Worm (Caenorhabditis elegans) whole organism, late embryonic: Measurements from ENCODE around the gene C29E4.17.

Experiments used
- C08G9.2 ChIP-seq: sonication (generic microtip); optimal IDR thresholded peaks from 2 replicates; lab custom pipeline; 2016; ENCODE audit warnings: mild to moderate bottlenecking, missing genetic modification characterization, moderate library complexity, missing compliant biosample characterization
- K02D7.2 ChIP-seq: sonication (generic microtip); optimal IDR thresholded peaks from 2 replicates; lab custom pipeline; 2017; ENCODE audit warnings: mild to moderate bottlenecking, missing genetic modification characterization, missing compliant biosample characterization
- K09A11.1 ChIP-seq: sonication (generic microtip); optimal IDR thresholded peaks from 2 replicates; lab custom pipeline; 2017; ENCODE audit warnings: antibody characterized with exemption, mild to moderate bottlenecking, missing genetic modification characterization, missing compliant biosample characterization; ENCODE audit not compliant: insufficient read depth
- ceh-14 ChIP-seq: sonication (generic microtip); optimal IDR thresholded peaks from 2 replicates; lab custom pipeline; 2016; ENCODE audit warnings: missing genotype, missing genetic modification characterization, missing compliant biosample characterization
- ceh-22 ChIP-seq: sonication (generic microtip); optimal IDR thresholded peaks from 2 replicates; lab custom pipeline; 2017; ENCODE audit warnings: missing biosample characterization, missing genetic modification characterization
- ceh-24 ChIP-seq: sonication (generic microtip); optimal IDR thresholded peaks from 2 replicates; lab custom pipeline; 2016; ENCODE audit warnings: mild to moderate bottlenecking, missing genetic modification characterization, missing compliant biosample characterization
- ceh-30 ChIP-seq: fragments of 150-350 bp; optimal IDR thresholded peaks from 2 replicates; lab custom pipeline; 2014; ENCODE audit warnings: missing biosample characterization, missing genetic modification characterization
- ceh-45 ChIP-seq: fragments of 200-800 bp; sonication (Bioruptor generic); IDR thresholded peaks from 2 replicates; pipeline ENCODE4 v1.3.6; 2022; ENCODE audit warnings: missing genetic modification reagents, missing genetic modification characterization, missing compliant biosample characterization
- ceh-6 ChIP-seq: fragments of 200-800 bp; sonication (Bioruptor generic); optimal IDR thresholded peaks from 2 replicates; lab custom pipeline; 2018; ENCODE audit warnings: mild to moderate bottlenecking, missing genetic modification characterization, missing compliant biosample characterization
- ceh-9 ChIP-seq: sonication (generic microtip); optimal IDR thresholded peaks from 2 replicates; lab custom pipeline; 2016; ENCODE audit warnings: mild to moderate bottlenecking, missing genetic modification characterization, inconsistent platforms, missing compliant biosample characterization
- dve-1 ChIP-seq: sonication (generic microtip); optimal IDR thresholded peaks from 2 replicates; lab custom pipeline; 2017; ENCODE audit warnings: antibody characterized with exemption, mild to moderate bottlenecking, missing genetic modification characterization, missing compliant biosample characterization
- elt-4 ChIP-seq: sonication (generic microtip); optimal IDR thresholded peaks from 2 replicates; lab custom pipeline; 2016; ENCODE audit warnings: missing genetic modification characterization, missing compliant biosample characterization
- ets-4 ChIP-seq: sonication (generic microtip); optimal IDR thresholded peaks from 2 replicates; lab custom pipeline; 2016; ENCODE audit warnings: missing genetic modification characterization, missing compliant biosample characterization
- eyg-1 ChIP-seq: sonication (generic microtip); optimal IDR thresholded peaks from 2 replicates; lab custom pipeline; 2016; ENCODE audit warnings: missing genotype, missing genetic modification characterization, missing compliant biosample characterization
- fax-1 ChIP-seq: sonication (generic microtip); optimal IDR thresholded peaks from 2 replicates; lab custom pipeline; 2016; ENCODE audit warnings: missing genotype, missing genetic modification characterization, missing compliant biosample characterization
- fkh-6 ChIP-seq: sonication (generic microtip); optimal IDR thresholded peaks from 2 replicates; lab custom pipeline; 2016; ENCODE audit warnings: missing genetic modification characterization, missing compliant biosample characterization
- hlh-13 ChIP-seq: fragments of 200-800 bp; sonication (Bioruptor generic); optimal IDR thresholded peaks from 2 replicates; lab custom pipeline; 2018; ENCODE audit warnings: mild to moderate bottlenecking, missing genetic modification characterization, missing compliant biosample characterization
- hlh-15 ChIP-seq: sonication (generic microtip); optimal IDR thresholded peaks from 2 replicates; lab custom pipeline; 2016; ENCODE audit warnings: missing genetic modification characterization, missing compliant biosample characterization
- madf-2 ChIP-seq: sonication (generic microtip); optimal IDR thresholded peaks from 2 replicates; lab custom pipeline; 2017; ENCODE audit warnings: missing genetic modification characterization, missing compliant biosample characterization
- mec-3 ChIP-seq: sonication (generic microtip); optimal IDR thresholded peaks from 2 replicates; lab custom pipeline; 2016; ENCODE audit warnings: borderline replicate concordance, missing genetic modification characterization, missing compliant biosample characterization
- nhr-11 ChIP-seq: fragments of 150-350 bp; optimal IDR thresholded peaks from 2 replicates; lab custom pipeline; 2014; ENCODE audit warnings: missing biosample characterization, missing genetic modification characterization
- pag-3 ChIP-seq: sonication (generic microtip); optimal IDR thresholded peaks from 2 replicates; lab custom pipeline; 2016; ENCODE audit warnings: missing compliant biosample characterization, missing genetic modification characterization, borderline replicate concordance
- pha-2 ChIP-seq: sonication (generic microtip); optimal IDR thresholded peaks from 2 replicates; lab custom pipeline; 2017; ENCODE audit warnings: mild to moderate bottlenecking, missing genetic modification characterization, missing compliant biosample characterization
- pqm-1 ChIP-seq: sonication (generic microtip); optimal IDR thresholded peaks from 2 replicates; lab custom pipeline; 2016; ENCODE audit warnings: missing genetic modification characterization, missing compliant biosample characterization
- pros-1 ChIP-seq: fragments of 150-350 bp; optimal IDR thresholded peaks from 2 replicates; lab custom pipeline; 2014; ENCODE audit warnings: missing biosample characterization, missing genetic modification reagents, missing genetic modification characterization
- ref-2 ChIP-seq: sonication (generic microtip); optimal IDR thresholded peaks from 2 replicates; lab custom pipeline; 2016; ENCODE audit warnings: missing genetic modification characterization, missing compliant biosample characterization
- rnt-1 ChIP-seq: sonication (generic microtip); optimal IDR thresholded peaks from 2 replicates; lab custom pipeline; 2016; ENCODE audit warnings: missing genetic modification characterization, missing compliant biosample characterization
- sdc-2 ChIP-seq: sonication (generic microtip); optimal IDR thresholded peaks from 2 replicates; lab custom pipeline; 2016; ENCODE audit warnings: missing genotype, missing genetic modification characterization, missing compliant biosample characterization
- sox-2 ChIP-seq: fragments of 200-800 bp; sonication (Bioruptor generic); IDR thresholded peaks from 2 replicates; pipeline ENCODE4 v1.3.6; 2022; ENCODE audit warnings: missing genetic modification reagents, missing genetic modification characterization, missing compliant biosample characterization
- sox-4 ChIP-seq: sonication (generic microtip); optimal IDR thresholded peaks from 2 replicates; lab custom pipeline; 2017; ENCODE audit warnings: mild to moderate bottlenecking, missing genetic modification characterization, inconsistent platforms, missing compliant biosample characterization
- syd-9 ChIP-seq: sonication (generic microtip); optimal IDR thresholded peaks from 2 replicates; lab custom pipeline; 2016; ENCODE audit warnings: mild to moderate bottlenecking, missing genetic modification characterization, moderate library complexity, missing compliant biosample characterization
- tbx-2 ChIP-seq: sonication (generic microtip); optimal IDR thresholded peaks from 2 replicates; lab custom pipeline; 2016; ENCODE audit warnings: missing genetic modification characterization, missing compliant biosample characterization
- ttx-3 ChIP-seq: sonication (generic microtip); optimal IDR thresholded peaks from 2 replicates; lab custom pipeline; 2016; ENCODE audit warnings: missing genetic modification reagents, missing genetic modification characterization, missing compliant biosample characterization
- unc-42 ChIP-seq: sonication (generic microtip); optimal IDR thresholded peaks from 2 replicates; lab custom pipeline; 2016; ENCODE audit warnings: missing genotype, missing genetic modification characterization, missing compliant biosample characterization
- unc-55 ChIP-seq: sonication (generic microtip); optimal IDR thresholded peaks from 2 replicates; lab custom pipeline; 2017; ENCODE audit warnings: missing biosample characterization, missing genetic modification reagents, missing genetic modification characterization
- ztf-16 ChIP-seq: sonication (generic microtip); optimal IDR thresholded peaks from 2 replicates; lab custom pipeline; 2017; ENCODE audit warnings: missing genetic modification characterization, missing compliant biosample characterization

The C29E4.17 gene

DNA sequence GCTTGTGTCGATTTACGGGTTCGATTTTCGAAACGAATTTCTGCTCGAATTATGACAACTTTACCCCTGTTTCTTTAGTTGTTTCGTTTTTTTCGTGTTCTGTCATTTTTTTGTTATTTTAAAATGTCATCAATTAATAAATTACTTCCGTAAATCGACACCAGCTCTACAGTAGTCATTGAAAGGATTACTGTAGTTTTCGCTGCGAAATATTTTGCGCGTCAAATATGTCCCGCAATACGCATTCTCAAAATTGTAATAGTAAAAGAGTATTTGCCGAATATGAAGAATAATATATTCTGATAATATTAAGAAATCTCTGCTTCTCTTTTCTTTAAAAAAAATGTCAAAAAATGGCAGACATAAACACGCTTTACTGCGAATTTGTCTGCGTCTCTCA, 29.1 kb upstream of the C29E4.17 start:
- TF ChIP-seq K09A11.1 (tag; lab: Kevin White, UChicago): no peak

DNA sequence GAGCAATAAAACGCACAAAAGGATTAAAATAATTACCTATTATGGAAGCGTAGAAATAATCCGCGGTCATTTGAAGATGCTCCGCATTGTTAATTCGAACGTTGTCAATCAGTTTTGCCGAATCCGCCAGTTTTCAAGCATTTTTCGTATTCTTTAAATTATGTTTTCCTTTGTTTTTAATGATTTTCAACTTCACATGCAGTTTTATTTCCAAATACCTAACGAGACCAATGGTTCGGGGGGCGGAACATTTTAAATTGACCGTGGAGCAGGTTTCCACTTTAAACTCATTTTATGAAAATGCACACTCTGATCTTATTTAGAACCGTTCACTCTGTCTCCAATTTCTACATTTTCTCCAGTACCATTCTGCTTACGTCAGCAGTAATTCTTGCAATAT, 27.6 kb upstream of the C29E4.17 start, which contains the start of gene ZK688.4:
TSS of gene ZK688.4 (plus strand) at position 301 of the 400 bp plus-strand sequence.
- no peak for TF ChIP-seq pros-1 (tag; lab: Kevin White, UChicago)
- TF ChIP-seq ceh-30 (tag; lab: Kevin White, UChicago): no peak
- TF ChIP-seq unc-42: no peak
- no peak for TF ChIP-seq ztf-16 (tag; lab: Kevin White, UChicago)
- no peak for TF ChIP-seq ttx-3 (tag; lab: Kevin White, UChicago)
- TF ChIP-seq fkh-6 (tag; lab: Kevin White, UChicago): no peak
- no peak for TF ChIP-seq madf-2 (tag; lab: Kevin White, UChicago)
- no peak for TF ChIP-seq syd-9
- TF ChIP-seq dve-1 (tag; lab: Kevin White, UChicago): no peak
- no peak for TF ChIP-seq ets-4
- no peak for TF ChIP-seq ceh-24 (tag; lab: Kevin White, UChicago)
- no peak for TF ChIP-seq elt-4 (tag; lab: Kevin White, UChicago)

DNA sequence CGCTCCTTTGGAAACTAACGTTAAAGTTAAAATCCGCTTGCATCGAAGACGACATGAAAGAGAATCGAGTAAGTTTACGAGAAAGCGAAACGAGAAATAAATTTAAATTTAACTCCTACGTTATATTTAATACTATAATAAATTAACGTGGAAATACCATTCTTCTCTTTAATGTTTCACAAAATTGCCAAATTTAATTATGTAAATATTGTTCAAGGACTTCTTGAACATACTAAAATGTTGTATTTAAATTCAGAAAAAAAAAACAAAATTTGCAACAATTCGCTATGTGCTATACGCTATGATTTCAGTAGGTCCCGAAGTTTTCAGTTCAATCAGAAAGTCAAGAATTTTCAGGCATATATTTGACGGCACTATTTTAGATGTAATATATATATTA, 25.4 kb upstream of the C29E4.17 start, which contains the start of gene ZK688.10:
TSS of gene ZK688.10 (minus strand) at position 101 of the 400 bp plus-strand sequence.
- no peak for TF ChIP-seq ceh-6 (GFP tag; lab: Kevin White, UChicago)
- no peak for TF ChIP-seq unc-55 (GFP tag; lab: Kevin White, UChicago)
- TF ChIP-seq K02D7.2 (tag; lab: Kevin White, UChicago): no peak
- TF ChIP-seq mec-3 (tag; lab: Kevin White, UChicago): no peak
- no peak for TF ChIP-seq C08G9.2
- no peak for TF ChIP-seq pqm-1 (tag; lab: Kevin White, UChicago)
- TF ChIP-seq ceh-45 (GFP tag; lab: Robert Waterston, UW): no peak
- no peak for TF ChIP-seq ceh-22 (tag; lab: Kevin White, UChicago)
- TF ChIP-seq ceh-14: no peak
- TF ChIP-seq sox-2 (GFP tag; lab: Robert Waterston, UW): no peak
- TF ChIP-seq rnt-1 (tag; lab: Kevin White, UChicago): no peak
- TF ChIP-seq unc-42: no peak
- TF ChIP-seq pros-1 (tag; lab: Kevin White, UChicago): no peak
- TF ChIP-seq, all 69 proteins: peak for 0

DNA sequence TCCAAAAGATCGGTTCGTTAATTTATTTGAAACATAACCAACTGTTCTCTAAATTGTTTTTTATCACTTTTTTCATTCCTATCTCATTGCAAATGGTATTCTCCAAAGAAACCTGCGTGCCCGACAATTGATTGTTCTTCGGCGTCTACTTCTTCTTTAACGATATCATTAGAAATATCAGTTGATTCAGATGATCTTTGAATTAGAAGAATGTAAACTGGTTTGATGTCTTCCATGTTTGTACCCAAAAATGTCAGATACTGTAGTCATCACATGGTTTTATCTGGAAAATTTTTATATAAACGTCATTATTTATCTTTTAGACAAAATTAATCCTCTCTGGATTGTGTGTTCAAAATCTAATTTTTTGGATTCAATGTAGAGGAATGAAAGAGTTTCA, 24.6 kb upstream of the C29E4.17 start:
- no peak for TF ChIP-seq ets-4
- no peak for TF ChIP-seq fax-1 (tag; lab: Kevin White, UChicago)
- TF ChIP-seq ttx-3 (tag; lab: Kevin White, UChicago): no peak
- TF ChIP-seq tbx-2 (tag; lab: Kevin White, UChicago): no peak
- TF ChIP-seq ceh-45 (GFP tag; lab: Robert Waterston, UW): no peak
- TF ChIP-seq sox-4 (tag; lab: Kevin White, UChicago): no peak
- TF ChIP-seq K09A11.1 (tag; lab: Kevin White, UChicago): no peak
- no peak for TF ChIP-seq pag-3
- TF ChIP-seq, all 69 proteins: peak for 0

DNA sequence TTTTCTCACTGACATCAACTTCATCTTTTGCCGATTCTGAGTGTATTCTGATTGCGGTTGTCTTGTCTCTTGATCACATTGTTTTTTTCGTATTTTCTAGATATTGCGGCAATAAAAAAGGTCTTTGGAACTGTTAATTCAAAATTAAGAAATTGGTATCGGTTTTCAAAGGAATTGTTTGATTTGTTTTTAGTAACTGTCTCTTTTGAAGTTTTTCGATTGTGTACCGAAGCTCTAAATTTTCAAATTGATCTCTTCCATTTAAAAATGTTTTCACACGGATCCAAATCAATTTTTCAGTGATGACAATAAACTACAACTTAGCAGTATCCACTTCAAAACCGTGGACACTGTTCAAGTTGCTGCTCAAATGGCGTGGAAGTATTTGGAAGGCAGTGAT, 21.6 kb upstream of the C29E4.17 start, which contains the start of gene best-24:
TSS of gene best-24 (plus strand) at position 301 of the 400 bp plus-strand sequence.
- no peak for TF ChIP-seq hlh-15 (tag; lab: Kevin White, UChicago)
- TF ChIP-seq ref-2 (tag; lab: Kevin White, UChicago): no peak
- no peak for TF ChIP-seq K02D7.2 (tag; lab: Kevin White, UChicago)
- TF ChIP-seq pha-2: no peak
- no peak for TF ChIP-seq hlh-13 (GFP tag; lab: Kevin White, UChicago)
- TF ChIP-seq pros-1 (tag; lab: Kevin White, UChicago): no peak
- TF ChIP-seq nhr-11 (tag; lab: Kevin White, UChicago): no peak
- TF ChIP-seq sdc-2 (tag; lab: Kevin White, UChicago): no peak
- no peak for TF ChIP-seq eyg-1 (tag; lab: Kevin White, UChicago)
- no peak for TF ChIP-seq ceh-9
- no peak for TF ChIP-seq pqm-1 (tag; lab: Kevin White, UChicago)
- no peak for TF ChIP-seq unc-55 (GFP tag; lab: Kevin White, UChicago)
- TF ChIP-seq ceh-45 (GFP tag; lab: Robert Waterston, UW): no peak
